Fruit fly (Drosophila melanogaster): ENCODE results near the gene mRpL1.

DNA sequence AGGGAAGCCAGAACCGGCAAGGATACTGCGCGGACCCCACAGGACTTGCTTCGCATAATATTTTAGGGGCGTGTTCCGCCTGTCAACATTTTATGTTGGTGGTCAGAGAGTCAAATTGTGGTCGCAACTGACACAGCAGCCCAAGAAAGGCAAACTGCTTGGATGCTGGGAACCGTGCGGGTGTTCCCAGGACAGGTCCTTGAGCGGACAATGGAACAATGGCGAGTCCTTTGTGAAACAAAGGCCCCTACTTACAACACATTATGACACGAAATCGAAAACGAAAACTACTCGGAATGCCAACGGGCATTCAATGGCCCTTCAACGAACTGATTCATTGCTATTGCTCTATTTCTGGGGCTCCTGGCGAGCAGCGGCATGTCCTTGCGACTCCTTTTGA is 17.0 kb upstream of the mRpL1 start:
- TF ChIP-seq psq (optimal IDR thresholded peaks at IDR 0.05) (no peak), CG8478 (optimal IDR thresholded peaks at IDR 0.05) (no peak)
